Fruit fly (Drosophila melanogaster) whole organism, prepupa: ENCODE measurements around the gene CG34284.
A peak's percentile ranks its signal among the peaks of the same experiment; 100 is the strongest.

Experiments
- Blimp-1 ChIP-seq: fragments of 200-800 bp; sonication (Bioruptor generic); optimal IDR thresholded peaks from 3 replicates; lab custom pipeline; 2017; ENCODE audit warnings: missing biosample characterization, missing genetic modification characterization, mild to moderate bottlenecking, moderate library complexity, missing genetic modification reagents
- CG10669 ChIP-seq: fragments of 200-800 bp; sonication (Bioruptor generic); optimal IDR thresholded peaks from 3 replicates; lab custom pipeline; 2018; ENCODE audit warnings: missing biosample characterization, mild to moderate bottlenecking, missing genetic modification characterization, moderate library complexity
- CG11762 ChIP-seq: fragments of 200-800 bp; sonication (Bioruptor generic); optimal IDR thresholded peaks from 3 replicates; lab custom pipeline; 2016; ENCODE audit warnings: missing biosample characterization, missing genetic modification characterization; ENCODE audit not compliant: insufficient read depth
- CG11902 ChIP-seq: fragments of 200-800 bp; sonication (Bioruptor generic); optimal IDR thresholded peaks from 3 replicates; lab custom pipeline; 2016; ENCODE audit warnings: missing biosample characterization, missing genetic modification characterization
- CG15336 ChIP-seq: fragments of 200-800 bp; sonication (Bioruptor generic); IDR thresholded peaks from 2 replicates; pipeline ENCODE4 v1.3.6; 2022; ENCODE audit warnings: missing biosample characterization, missing genetic modification characterization
- CG1621 ChIP-seq: fragments of 200-800 bp; sonication (Bioruptor generic); optimal IDR thresholded peaks from 3 replicates; lab custom pipeline; 2018; ENCODE audit warnings: missing biosample characterization, mild to moderate bottlenecking, missing genetic modification characterization
- CG16779 ChIP-seq: fragments of 200-800 bp; sonication (Bioruptor generic); optimal IDR thresholded peaks from 3 replicates; lab custom pipeline; 2017; ENCODE audit warnings: missing biosample characterization, mild to moderate bottlenecking, missing genetic modification characterization
- CG31627 ChIP-seq: fragments of 200-800 bp; sonication (Bioruptor generic); optimal IDR thresholded peaks from 3 replicates; lab custom pipeline; 2016; ENCODE audit warnings: missing biosample characterization, missing genetic modification characterization
- CG32006 ChIP-seq: fragments of 200-800 bp; sonication (Bioruptor generic); optimal IDR thresholded peaks from 3 replicates; lab custom pipeline; 2017; ENCODE audit warnings: missing biosample characterization, mild to moderate bottlenecking, missing genetic modification characterization
- CG34406 ChIP-seq: fragments of 200-800 bp; sonication (Bioruptor generic); optimal IDR thresholded peaks from 3 replicates; lab custom pipeline; 2016; ENCODE audit warnings: missing biosample characterization, missing genetic modification characterization
- CG3919 ChIP-seq: fragments of 200-800 bp; sonication (Bioruptor generic); optimal IDR thresholded peaks from 3 replicates; lab custom pipeline; 2016; ENCODE audit warnings: missing biosample characterization, missing genetic modification characterization
- CG4318 ChIP-seq: fragments of 200-800 bp; sonication (Bioruptor generic); optimal IDR thresholded peaks from 3 replicates; lab custom pipeline; 2017; ENCODE audit warnings: missing biosample characterization, mild to moderate bottlenecking, missing genetic modification characterization
- CG6163 ChIP-seq: fragments of 200-800 bp; sonication (Bioruptor generic); IDR thresholded peaks from 3 replicates; pipeline ENCODE4 v1.3.6; 2022; ENCODE audit warnings: missing biosample characterization, missing genetic modification characterization
- CG6276 ChIP-seq: fragments of 200-800 bp; sonication (Bioruptor generic); optimal IDR thresholded peaks from 2 replicates; lab custom pipeline; 2017; ENCODE audit warnings: missing biosample characterization, mild to moderate bottlenecking, missing genetic modification characterization
- CG6808 ChIP-seq: fragments of 200-800 bp; sonication (Bioruptor generic); optimal IDR thresholded peaks from 3 replicates; lab custom pipeline; 2017; ENCODE audit warnings: missing biosample characterization, missing genetic modification characterization, mild to moderate bottlenecking, moderate library complexity, missing genetic modification reagents
- CG8632 ChIP-seq: fragments of 200-800 bp; sonication (Bioruptor generic); optimal IDR thresholded peaks from 3 replicates; lab custom pipeline; 2016; ENCODE audit warnings: missing biosample characterization, missing genetic modification characterization
- Eip78C ChIP-seq: fragments of 200-800 bp; sonication (Bioruptor generic); peaks from one replicate; lab custom pipeline; 2016; ENCODE audit warnings: missing biosample characterization, missing genetic modification characterization
- Eip93F ChIP-seq: fragments of 200-800 bp; sonication (Bioruptor generic); optimal IDR thresholded peaks from 2 replicates; lab custom pipeline; 2016; ENCODE audit warnings: missing biosample characterization, mild to moderate bottlenecking, missing genetic modification characterization
- Ets21C ChIP-seq: fragments of 200-800 bp; sonication (Bioruptor generic); optimal IDR thresholded peaks from 3 replicates; lab custom pipeline; 2016; ENCODE audit warnings: missing biosample characterization, missing genetic modification characterization
- Gug ChIP-seq: fragments of 200-800 bp; sonication (Bioruptor generic); IDR thresholded peaks from 2 replicates; pipeline ENCODE4 v1.3.6; 2022; ENCODE audit warnings: missing biosample characterization, missing genetic modification characterization
- Hr4 ChIP-seq: fragments of 200-800 bp; sonication (Bioruptor generic); optimal IDR thresholded peaks from 3 replicates; lab custom pipeline; 2016; ENCODE audit warnings: missing biosample characterization, missing genetic modification characterization
- Smox ChIP-seq: fragments of 200-800 bp; sonication (Bioruptor generic); optimal IDR thresholded peaks from 3 replicates; lab custom pipeline; 2016; ENCODE audit warnings: missing biosample characterization, missing genetic modification characterization
- Sox102F ChIP-seq: fragments of 200-800 bp; sonication (Bioruptor generic); optimal IDR thresholded peaks from 2 replicates; lab custom pipeline; 2016; ENCODE audit warnings: missing biosample characterization, mild to moderate bottlenecking, missing genetic modification characterization
- Sox14 ChIP-seq: fragments of 200-800 bp; sonication (Bioruptor generic); optimal IDR thresholded peaks from 3 replicates; lab custom pipeline; 2016; ENCODE audit warnings: missing biosample characterization, missing genetic modification characterization
- achi ChIP-seq: fragments of 200-800 bp; sonication (Bioruptor generic); optimal IDR thresholded peaks from 3 replicates; lab custom pipeline; 2016; ENCODE audit warnings: missing biosample characterization, missing genetic modification characterization
- acj6 ChIP-seq: fragments of 200-800 bp; sonication (Bioruptor generic); optimal IDR thresholded peaks from 3 replicates; lab custom pipeline; 2016; ENCODE audit warnings: missing biosample characterization, missing genetic modification characterization
- dac ChIP-seq: fragments of 200-800 bp; sonication (Bioruptor generic); optimal IDR thresholded peaks from 2 replicates; lab custom pipeline; 2017; ENCODE audit warnings: missing biosample characterization, mild to moderate bottlenecking, missing genetic modification characterization
- dsx ChIP-seq: fragments of 200-800 bp; optimal IDR thresholded peaks from 3 replicates; lab custom pipeline; 2019; ENCODE audit warnings: missing biosample characterization, mild to moderate bottlenecking, missing genetic modification characterization, moderate library complexity; ENCODE audit not compliant: poor library complexity, severe bottlenecking
- eg ChIP-seq: fragments of 200-800 bp; sonication (Bioruptor generic); IDR thresholded peaks from 3 replicates; pipeline ENCODE4 v1.3.6; 2022; ENCODE audit warnings: missing biosample characterization, missing genetic modification characterization
- esn ChIP-seq: fragments of 200-800 bp; sonication (Bioruptor generic); optimal IDR thresholded peaks from 2 replicates; lab custom pipeline; 2016; ENCODE audit warnings: missing biosample characterization, mild to moderate bottlenecking, missing genetic modification characterization, moderate library complexity
- fkh ChIP-seq: fragments of 200-800 bp; sonication (Bioruptor generic); optimal IDR thresholded peaks from 3 replicates; lab custom pipeline; 2017; ENCODE audit warnings: missing biosample characterization, mild to moderate bottlenecking, missing genetic modification characterization, moderate library complexity
- lz ChIP-seq: fragments of 200-800 bp; sonication (Bioruptor generic); optimal IDR thresholded peaks from 3 replicates; lab custom pipeline; 2016; ENCODE audit warnings: missing biosample characterization, missing genetic modification characterization
- net ChIP-seq: fragments of 200-800 bp; sonication (Bioruptor generic); optimal IDR thresholded peaks from 3 replicates; lab custom pipeline; 2016; ENCODE audit warnings: missing biosample characterization, missing genetic modification characterization
- ss ChIP-seq, 2 experiments: fragments of 200-800 bp; sonication (Bioruptor generic); optimal IDR thresholded peaks; 2 replicates in 1 of 2; 3 replicates in 1 of 2; lab custom pipeline; 2017 to 2018; ENCODE audit warnings: mild to moderate bottlenecking in 2 of 2, missing biosample characterization in 2 of 2, missing genetic modification characterization in 2 of 2, moderate library complexity in 1 of 2
- svp ChIP-seq: fragments of 200-800 bp; sonication (Bioruptor generic); peaks from one replicate; lab custom pipeline; 2016; ENCODE audit warnings: missing biosample characterization, missing genetic modification characterization
- vri ChIP-seq: fragments of 200-800 bp; sonication (Bioruptor generic); optimal IDR thresholded peaks from 3 replicates; lab custom pipeline; 2016; ENCODE audit warnings: missing biosample characterization, mild to moderate bottlenecking, missing genetic modification characterization

Gene CG34284

dm6 chr3R:18924636-18924977 is 21.9 kb upstream of the CG34284 start:
- no peak for TF ChIP-seq CG11762 (GFP tag; lab: Kevin White, UChicago)
- no peak for TF ChIP-seq acj6 (GFP tag; lab: Kevin White, UChicago)
- TF ChIP-seq CG34406: no peak
- no peak for TF ChIP-seq CG1621 (tag; lab: Kevin White, UChicago)
- no peak for TF ChIP-seq dac (GFP tag; lab: Kevin White, UChicago)
- no peak for TF ChIP-seq Ets21C (GFP tag; lab: Kevin White, UChicago)
- TF ChIP-seq Gug (GFP tag; lab: Robert Waterston, UW): no peak
- no peak for TF ChIP-seq lz
- TF ChIP-seq CG4318 (GFP tag; lab: Kevin White, UChicago): no peak
- no peak for TF ChIP-seq CG16779 (tag; lab: Kevin White, UChicago)
- TF ChIP-seq vri: no peak
- no peak for TF ChIP-seq CG10669
- TF ChIP-seq esn (GFP tag; lab: Kevin White, UChicago): no peak
- no peak for TF ChIP-seq achi (GFP tag; lab: Kevin White, UChicago)
- no peak for TF ChIP-seq Smox (GFP tag; lab: Kevin White, UChicago)
- no peak for TF ChIP-seq Hr4

dm6 chr3R:18923802-18924635 is 21.3 kb upstream of the CG34284 start:
- TF ChIP-seq Blimp-1 (GFP tag; lab: Kevin White, UChicago) (no peak), ss (GFP tag; optimal IDR thresholded peaks at IDR 0.05; lab: Kevin White, UChicago) (no peak), CG3919 (GFP tag; lab: Kevin White, UChicago) (peak; percentile 4), Sox102F (peak; percentile 28), dsx (GFP tag; lab: Kevin White, UChicago) (peak; percentile 57), CG6276 (GFP tag; lab: Kevin White, UChicago) (no peak), Eip78C (peak; percentile 28), dac (GFP tag; lab: Kevin White, UChicago) (no peak), svp (GFP tag; lab: Kevin White, UChicago) (peak; percentile 70), CG15336 (GFP tag; lab: Robert Waterston, UW) (peak; percentile 5; the same call in 1 of the 2 replicates)
- TF ChIP-seq, all 60 proteins: peak for 6

- TF ChIP-seq CG6163 (GFP tag; lab: Robert Waterston, UW) (peak; percentile 38; the same call in 2 of the 3 replicates), ss (GFP tag; optimal IDR thresholded peaks at IDR 0.05; lab: Kevin White, UChicago) (peak in 1 of 2 experiments; percentile 8), CG32006 (GFP tag; lab: Kevin White, UChicago) (peak; percentile 13), fkh (GFP tag; lab: Kevin White, UChicago) (peak; percentile 73), vri (peak; percentile 4), Eip93F (GFP tag; lab: Kevin White, UChicago) (peak; percentile 12), achi (GFP tag; lab: Kevin White, UChicago) (no peak), Sox14 (GFP tag; lab: Kevin White, UChicago) (peak; percentile 32), CG31627 (no peak), CG3919 (GFP tag; lab: Kevin White, UChicago) (no peak), Sox102F (peak; percentile 5), CG8632 (GFP tag; lab: Kevin White, UChicago) (no peak), Eip78C (peak; percentile 64)
Measured at dm6 chr3R:18923208-18923761, 20.6 kb upstream of the CG34284 start.

dm6 chr3R:18918872-18919339 is 16.2 kb upstream of the CG34284 start:
- TF ChIP-seq CG6808 (GFP tag; lab: Kevin White, UChicago) (no peak), fkh (GFP tag; lab: Kevin White, UChicago) (peak; percentile 75), net (peak; percentile 4), ss (GFP tag; optimal IDR thresholded peaks at IDR 0.05; lab: Kevin White, UChicago) (peak in 1 of 2 experiments; percentile 9), Sox14 (GFP tag; lab: Kevin White, UChicago) (peak; percentile 29), eg (GFP tag; lab: Robert Waterston, UW) (peak; percentile 40; the same call in 1 of the 3 replicates), CG11902 (no peak), CG31627 (no peak), dac (GFP tag; lab: Kevin White, UChicago) (peak; percentile 4), vri (peak; percentile 83)
